Worm (Caenorhabditis elegans) whole organism, late embryonic: Measurements from ENCODE around the gene ccch-1.

Source experiments
- C08G9.2 ChIP-seq: sonication (generic microtip); optimal IDR thresholded peaks from 2 replicates; lab custom pipeline; 2016; ENCODE audit warnings: mild to moderate bottlenecking, missing genetic modification characterization, moderate library complexity, missing compliant biosample characterization
- Y22D7AL.16 ChIP-seq: sonication (generic microtip); optimal IDR thresholded peaks from 2 replicates; lab custom pipeline; 2016; ENCODE audit warnings: missing genetic modification characterization, missing compliant biosample characterization
- ama-1 ChIP-seq: fragments of 150-350 bp; optimal IDR thresholded peaks from 2 replicates; lab custom pipeline; 2014
- ceh-6 ChIP-seq: fragments of 200-800 bp; sonication (Bioruptor generic); optimal IDR thresholded peaks from 2 replicates; lab custom pipeline; 2018; ENCODE audit warnings: mild to moderate bottlenecking, missing genetic modification characterization, missing compliant biosample characterization
- elt-2 ChIP-seq: sonication (generic microtip); optimal IDR thresholded peaks from 2 replicates; lab custom pipeline; 2016; ENCODE audit warnings: missing genetic modification reagents, missing genetic modification characterization, missing compliant biosample characterization
- pha-4 ChIP-seq: fragments of 150-350 bp; optimal IDR thresholded peaks from 2 replicates; lab custom pipeline; 2018; ENCODE audit warnings: missing biosample characterization, missing genetic modification reagents, missing genetic modification characterization
- pqm-1 ChIP-seq: sonication (generic microtip); optimal IDR thresholded peaks from 2 replicates; lab custom pipeline; 2016; ENCODE audit warnings: missing genetic modification characterization, missing compliant biosample characterization
- unc-55 ChIP-seq: sonication (generic microtip); optimal IDR thresholded peaks from 2 replicates; lab custom pipeline; 2017; ENCODE audit warnings: missing biosample characterization, missing genetic modification reagents, missing genetic modification characterization

ce11 chrV:11545227-11545626 lies 17.6 kb downstream of the ccch-1 start, which contains the start of gene F38B7.10:
- no peak for TF ChIP-seq ama-1
- TF ChIP-seq ceh-6, result no peak
- no peak for TF ChIP-seq C08G9.2 (tag; lab: Kevin White, UChicago)
- no peak for TF ChIP-seq pqm-1 (tag; lab: Kevin White, UChicago)
- TF ChIP-seq pha-4 (tag; lab: Kevin White, UChicago), result no peak
- no peak for TF ChIP-seq unc-55 (GFP tag; lab: Kevin White, UChicago)
- no peak for TF ChIP-seq Y22D7AL.16 (tag; lab: Kevin White, UChicago)
- no peak for TF ChIP-seq elt-2 (tag; lab: Kevin White, UChicago)
